Fruit fly (Drosophila melanogaster) S2 (cell line): ENCODE measurements around the gene ND-ASHI.
A peak's percentile ranks its signal among the peaks of the same experiment; 100 is the strongest.

Source experiments
- CG8478 ChIP-seq: fragments of >200 bp; optimal IDR thresholded peaks from 2 replicates; lab custom pipeline; 2018
- CTCF ChIP-seq, 2 experiments: fragments of >200 bp; optimal IDR thresholded peaks; 2 replicates each; lab custom pipeline; 2018

Gene ND-ASHI

dm6 chrX:6661392-6661837 lies 17.5 kb downstream of the ND-ASHI start, which contains the start of the genes CG3224 and Ctr1A:
TSS of gene CG3224 (minus strand) at chrX:6661462.
TSS of gene Ctr1A (plus strand) at chrX:6661647.
- no peak for TF ChIP-seq CG8478 (lab: Kevin White, UChicago)
- TF ChIP-seq CTCF (optimal IDR thresholded peaks at IDR 0.05; lab: Kevin White, UChicago): no peak

dm6 chrX:6659919-6660318 lies 19.0 kb downstream of the ND-ASHI start:
- no peak for TF ChIP-seq CTCF (optimal IDR thresholded peaks at IDR 0.05; lab: Kevin White, UChicago)
- TF ChIP-seq CG8478 (lab: Kevin White, UChicago): no peak

- TF ChIP-seq CTCF (optimal IDR thresholded peaks at IDR 0.05; lab: Kevin White, UChicago) (no peak), CG8478 (lab: Kevin White, UChicago) (no peak)
These were observed 22.0 kb downstream of the ND-ASHI start for dm6 chrX:6656626-6657558.

dm6 chrX:6656023-6656594 lies 22.8 kb downstream of the ND-ASHI start:
- TF ChIP-seq CTCF (optimal IDR thresholded peaks at IDR 0.05; lab: Kevin White, UChicago) (no peak), CG8478 (lab: Kevin White, UChicago) (no peak)

dm6 chrX:6654198-6654831 lies 24.6 kb downstream of the ND-ASHI start, which contains the start of the genes CG3226 and Cdc7:
TSS of gene CG3226 (minus strand) at chrX:6654248.
TSS of gene Cdc7 (plus strand) at chrX:6654541.
- TF ChIP-seq CG8478 (lab: Kevin White, UChicago) (no peak), CTCF (optimal IDR thresholded peaks at IDR 0.05; lab: Kevin White, UChicago) (peak in 1 of 2 experiments; percentile 39)

- no peak for TF ChIP-seq CG8478 (lab: Kevin White, UChicago)
- TF ChIP-seq CTCF (optimal IDR thresholded peaks at IDR 0.05; lab: Kevin White, UChicago): no peak
These were observed 32.1 kb downstream of the ND-ASHI start for dm6 chrX:6646846-6647245.

dm6 chrX:6642593-6643257 lies 36.2 kb downstream of the ND-ASHI start:
- no peak for TF ChIP-seq CG8478 (lab: Kevin White, UChicago)
- no peak for TF ChIP-seq CTCF (optimal IDR thresholded peaks at IDR 0.05; lab: Kevin White, UChicago)

dm6 chrX:6641602-6642001 lies 37.3 kb downstream of the ND-ASHI start:
- TF ChIP-seq CTCF (optimal IDR thresholded peaks at IDR 0.05; lab: Kevin White, UChicago) (no peak), CG8478 (lab: Kevin White, UChicago) (no peak)

dm6 chrX:6638123-6638522 lies 40.8 kb downstream of the ND-ASHI start:
- TF ChIP-seq CG8478 (lab: Kevin White, UChicago) (no peak), CTCF (optimal IDR thresholded peaks at IDR 0.05; lab: Kevin White, UChicago) (no peak)

- TF ChIP-seq CTCF (optimal IDR thresholded peaks at IDR 0.05; lab: Kevin White, UChicago) (no peak), CG8478 (lab: Kevin White, UChicago) (no peak)
These were observed 45.3 kb downstream of the ND-ASHI start, which contains the start of gene CG14443 for dm6 chrX:6633659-6634058. TSS of gene CG14443 (plus strand) at chrX:6633959.

dm6 chrX:6631885-6632284 lies 47.0 kb downstream of the ND-ASHI start:
- no peak for TF ChIP-seq CG8478 (lab: Kevin White, UChicago)
- TF ChIP-seq CTCF (optimal IDR thresholded peaks at IDR 0.05; lab: Kevin White, UChicago): no peak
